Worm (Caenorhabditis elegans) whole organism, L2 larva: Measurements from ENCODE around the gene lec-9.

Experiments used
- C34F6.9 ChIP-seq: fragments of 150-350 bp; optimal IDR thresholded peaks from 2 replicates; lab custom pipeline; 2014; ENCODE audit warnings: missing biosample characterization, missing genetic modification characterization
- F13H6.1 ChIP-seq: sonication (generic microtip); optimal IDR thresholded peaks from 2 replicates; lab custom pipeline; 2016; ENCODE audit warnings: missing genetic modification characterization, missing compliant biosample characterization
- R02D3.7 ChIP-seq: fragments of 150-350 bp; optimal IDR thresholded peaks from 2 replicates; lab custom pipeline; 2014; ENCODE audit warnings: missing biosample characterization, missing genetic modification characterization
- Y55F3AM.14 ChIP-seq: fragments of 200-800 bp; sonication (Bioruptor generic); optimal IDR thresholded peaks from 2 replicates; lab custom pipeline; 2018; ENCODE audit warnings: mild to moderate bottlenecking, missing genetic modification characterization, missing compliant biosample characterization
- ZK546.5 ChIP-seq: sonication (generic microtip); optimal IDR thresholded peaks from 2 replicates; lab custom pipeline; 2017; ENCODE audit warnings: missing biosample characterization, missing genetic modification characterization
- alr-1 ChIP-seq: fragments of 150-350 bp; optimal IDR thresholded peaks from 2 replicates; lab custom pipeline; 2014; ENCODE audit warnings: missing biosample characterization, missing genetic modification characterization
- aly-2 ChIP-seq: fragments of 150-350 bp; optimal IDR thresholded peaks from 2 replicates; lab custom pipeline; 2014; ENCODE audit warnings: missing biosample characterization, missing genetic modification characterization
- ama-1 ChIP-seq: fragments of 150-350 bp; optimal IDR thresholded peaks from 2 replicates; lab custom pipeline; 2018; ENCODE audit warnings: inconsistent platforms
- blmp-1 ChIP-seq: sonication (generic microtip); optimal IDR thresholded peaks from 2 replicates; lab custom pipeline; 2017; ENCODE audit warnings: missing genetic modification characterization, mild to moderate bottlenecking, missing compliant biosample characterization, antibody characterized with exemption, moderate library complexity; ENCODE audit not compliant: insufficient read depth
- ceh-16 ChIP-seq: fragments of 150-350 bp; optimal IDR thresholded peaks from 2 replicates; lab custom pipeline; 2014; ENCODE audit warnings: missing biosample characterization, missing genetic modification characterization
- ceh-82 ChIP-seq: fragments of 150-350 bp; optimal IDR thresholded peaks from 2 replicates; lab custom pipeline; 2014; ENCODE audit warnings: missing biosample characterization, missing genetic modification characterization
- crh-2 ChIP-seq: sonication (generic microtip); optimal IDR thresholded peaks from 2 replicates; lab custom pipeline; 2017; ENCODE audit warnings: missing biosample characterization, missing genetic modification characterization
- dmd-4 ChIP-seq: sonication (generic microtip); optimal IDR thresholded peaks from 2 replicates; lab custom pipeline; 2017; ENCODE audit warnings: missing biosample characterization, missing genetic modification characterization
- egl-27 ChIP-seq: sonication (generic microtip); optimal IDR thresholded peaks from 3 replicates; lab custom pipeline; 2017; ENCODE audit warnings: missing biosample characterization, missing genetic modification reagents, missing genetic modification characterization
- elt-1 ChIP-seq: fragments of 150-350 bp; optimal IDR thresholded peaks from 2 replicates; lab custom pipeline; 2014; ENCODE audit warnings: missing biosample characterization, missing genetic modification characterization
- elt-3 ChIP-seq: sonication (generic microtip); optimal IDR thresholded peaks from 2 replicates; lab custom pipeline; 2017; ENCODE audit warnings: missing biosample characterization, missing genetic modification characterization
- fos-1 ChIP-seq: fragments of 150-350 bp; optimal IDR thresholded peaks from 2 replicates; lab custom pipeline; 2014; ENCODE audit warnings: missing biosample characterization, missing genetic modification characterization
- gmeb-1 ChIP-seq: fragments of 150-350 bp; optimal IDR thresholded peaks from 2 replicates; lab custom pipeline; 2014; ENCODE audit warnings: missing biosample characterization, missing genetic modification characterization
- lin-11 ChIP-seq: fragments of 150-350 bp; sonication (generic microtip); optimal IDR thresholded peaks from 2 replicates; lab custom pipeline; 2014; ENCODE audit warnings: missing biosample characterization, missing genetic modification characterization, inconsistent platforms, mixed read lengths
- lin-13 ChIP-seq: fragments of 150-350 bp; optimal IDR thresholded peaks from 2 replicates; lab custom pipeline; 2014; ENCODE audit warnings: missing biosample characterization, missing genetic modification reagents, missing genetic modification characterization
- lin-39 ChIP-seq: fragments of 150-350 bp; optimal IDR thresholded peaks from 2 replicates; lab custom pipeline; 2014; ENCODE audit warnings: missing biosample characterization, missing genetic modification reagents, missing genetic modification characterization
- lsy-2 ChIP-seq, 2 experiments: fragments of 150-350 bp in 1 of 2; sonication (generic microtip) in 1 of 2; optimal IDR thresholded peaks; 2 replicates each; lab custom pipeline; 2014 to 2017; ENCODE audit warnings: missing biosample characterization in 2 of 2, missing genetic modification characterization in 2 of 2
- mab-5 ChIP-seq: fragments of 150-350 bp; optimal IDR thresholded peaks from 2 replicates; lab custom pipeline; 2014; ENCODE audit warnings: missing biosample characterization, missing genetic modification characterization
- mbf-1 ChIP-seq: sonication (generic microtip); optimal IDR thresholded peaks from 2 replicates; lab custom pipeline; 2017; ENCODE audit warnings: missing biosample characterization, missing genetic modification characterization
- mdl-1 ChIP-seq, 2 experiments: fragments of 150-350 bp in 1 of 2; sonication (generic microtip) in 1 of 2; optimal IDR thresholded peaks; 2 replicates each; lab custom pipeline; 2017; ENCODE audit warnings: missing biosample characterization in 2 of 2, missing genetic modification characterization in 2 of 2
- nhr-10 ChIP-seq: sonication (generic microtip); optimal IDR thresholded peaks from 2 replicates; lab custom pipeline; 2017; ENCODE audit warnings: missing biosample characterization, missing genetic modification characterization
- nhr-11 ChIP-seq: fragments of 150-350 bp; optimal IDR thresholded peaks from 2 replicates; lab custom pipeline; 2014; ENCODE audit warnings: missing biosample characterization, missing genetic modification characterization
- nhr-12 ChIP-seq: fragments of 150-350 bp; optimal IDR thresholded peaks from 2 replicates; lab custom pipeline; 2014; ENCODE audit warnings: missing biosample characterization, missing genetic modification characterization
- nhr-129 ChIP-seq: fragments of 150-350 bp; optimal IDR thresholded peaks from 2 replicates; lab custom pipeline; 2014; ENCODE audit warnings: missing biosample characterization, missing genetic modification characterization
- nhr-21 ChIP-seq: fragments of 150-350 bp; optimal IDR thresholded peaks from 2 replicates; lab custom pipeline; 2014; ENCODE audit warnings: missing biosample characterization, missing genetic modification characterization
- nhr-23 ChIP-seq: fragments of 150-350 bp; optimal IDR thresholded peaks from 2 replicates; lab custom pipeline; 2014; ENCODE audit warnings: missing biosample characterization, missing genetic modification reagents, missing genetic modification characterization
- nhr-237 ChIP-seq: fragments of 150-350 bp; optimal IDR thresholded peaks from 2 replicates; lab custom pipeline; 2014; ENCODE audit warnings: missing biosample characterization, missing genetic modification characterization
- nhr-25 ChIP-seq: fragments of 150-350 bp; sonication (generic microtip); optimal IDR thresholded peaks from 3 replicates; lab custom pipeline; 2014; ENCODE audit warnings: missing biosample characterization, missing genetic modification characterization
- nhr-6 ChIP-seq: fragments of 150-350 bp; optimal IDR thresholded peaks from 2 replicates; lab custom pipeline; 2014; ENCODE audit warnings: missing biosample characterization, missing genetic modification characterization
- nhr-77 ChIP-seq: fragments of 150-350 bp; optimal IDR thresholded peaks from 2 replicates; lab custom pipeline; 2014; ENCODE audit warnings: missing biosample characterization, missing genetic modification characterization
- peb-1 ChIP-seq: fragments of 150-350 bp; optimal IDR thresholded peaks from 2 replicates; lab custom pipeline; 2014; ENCODE audit warnings: missing biosample characterization, missing genetic modification characterization
- sem-4 ChIP-seq: fragments of 150-350 bp; optimal IDR thresholded peaks from 2 replicates; lab custom pipeline; 2014; ENCODE audit warnings: missing biosample characterization, missing genetic modification reagents, missing genetic modification characterization
- skn-1 ChIP-seq: sonication (generic microtip); optimal IDR thresholded peaks from 2 replicates; lab custom pipeline; 2017; ENCODE audit warnings: missing biosample characterization, missing genetic modification characterization
- sma-3 ChIP-seq: sonication (generic microtip); optimal IDR thresholded peaks from 2 replicates; lab custom pipeline; 2016; ENCODE audit warnings: missing genetic modification reagents, missing genetic modification characterization, missing compliant biosample characterization
- sma-9 ChIP-seq, 2 experiments: fragments of 150-350 bp in 1 of 2; sonication (generic microtip) in 1 of 2; optimal IDR thresholded peaks; 2 replicates each; lab custom pipeline; 2014 to 2016; ENCODE audit warnings: missing genetic modification characterization in 2 of 2, mild to moderate bottlenecking in 1 of 2, missing biosample characterization in 1 of 2, missing compliant biosample characterization in 1 of 2, missing genetic modification reagents in 1 of 2, moderate library complexity in 1 of 2
- snpc-4 ChIP-seq: fragments of 150-350 bp; optimal IDR thresholded peaks from 2 replicates; lab custom pipeline; 2014; ENCODE audit warnings: missing biosample characterization, missing genetic modification characterization
- unc-39 ChIP-seq: fragments of 150-350 bp; optimal IDR thresholded peaks from 2 replicates; lab custom pipeline; 2014; ENCODE audit warnings: missing biosample characterization, missing genetic modification characterization
- unc-55 ChIP-seq: fragments of 150-350 bp; sonication (generic microtip); optimal IDR thresholded peaks from 3 replicates; lab custom pipeline; 2014; ENCODE audit warnings: missing biosample characterization, missing genetic modification reagents, missing genetic modification characterization
- unc-62 ChIP-seq: fragments of 150-350 bp; optimal IDR thresholded peaks from 2 replicates; lab custom pipeline; 2014; ENCODE audit warnings: missing biosample characterization, missing genetic modification reagents, missing genetic modification characterization
- zag-1 ChIP-seq: fragments of 150-350 bp; optimal IDR thresholded peaks from 2 replicates; lab custom pipeline; 2014; ENCODE audit warnings: missing biosample characterization, missing genetic modification characterization
- ztf-1 ChIP-seq: fragments of 200-800 bp; sonication (Bioruptor generic); conservative IDR thresholded peaks from 2 replicates; pipeline ENCODE4 v1.3.6; 2022; ENCODE audit warnings: missing genetic modification characterization, missing compliant biosample characterization
- ztf-11 ChIP-seq: sonication (generic microtip); optimal IDR thresholded peaks from 2 replicates; lab custom pipeline; 2017; ENCODE audit warnings: missing biosample characterization, missing genetic modification characterization
- ztf-4 ChIP-seq: fragments of 150-350 bp; optimal IDR thresholded peaks from 2 replicates; lab custom pipeline; 2014; ENCODE audit warnings: missing biosample characterization, missing genetic modification characterization

Gene lec-9

ce11 chrX:17627923-17628322, 27.6 kb downstream of the lec-9 start:
- TF ChIP-seq lin-13: no peak
- no peak for TF ChIP-seq unc-55 (GFP tag; lab: Kevin White, UChicago)
- TF ChIP-seq nhr-25 (tag; lab: Kevin White, UChicago): no peak
- TF ChIP-seq ZK546.5 (tag; lab: Kevin White, UChicago): no peak
- TF ChIP-seq nhr-23 (tag; lab: Kevin White, UChicago): no peak
- TF ChIP-seq elt-1 (tag; lab: Kevin White, UChicago): no peak
- TF ChIP-seq, all 48 proteins: peak for 0

- no peak for TF ChIP-seq nhr-77 (tag; lab: Kevin White, UChicago)
- peak; percentile 65 for TF ChIP-seq zag-1 (tag; lab: Kevin White, UChicago)
- TF ChIP-seq unc-62: no peak
- no peak for TF ChIP-seq nhr-10 (tag; lab: Kevin White, UChicago)
- TF ChIP-seq gmeb-1 (tag; lab: Kevin White, UChicago): no peak
- TF ChIP-seq mdl-1 (tag; optimal IDR thresholded peaks at IDR 0.05; lab: Kevin White, UChicago): peak; percentile 20 to 42
- TF ChIP-seq blmp-1 (tag; lab: Kevin White, UChicago): no peak
- TF ChIP-seq ceh-82 (tag; lab: Kevin White, UChicago): no peak
- no peak for TF ChIP-seq lin-39 (tag; lab: Kevin White, UChicago)
- no peak for TF ChIP-seq elt-3 (tag; lab: Kevin White, UChicago)
- no peak for TF ChIP-seq unc-39 (tag; lab: Kevin White, UChicago)
- peak; percentile 29 for TF ChIP-seq lin-11 (tag; lab: Kevin White, UChicago)
- TF ChIP-seq sem-4 (tag; lab: Kevin White, UChicago): no peak
- no peak for TF ChIP-seq ztf-11
- peak in 1 of 2 experiments; percentile 31 for TF ChIP-seq lsy-2 (tag; optimal IDR thresholded peaks at IDR 0.05; lab: Kevin White, UChicago)
- peak; percentile 15 for TF ChIP-seq crh-2 (tag; lab: Kevin White, UChicago)
- no peak for TF ChIP-seq ama-1 (lab: Kevin White, UChicago)
- TF ChIP-seq mab-5 (tag; lab: Kevin White, UChicago): peak; percentile 51
- TF ChIP-seq aly-2 (tag; lab: Kevin White, UChicago): no peak
- TF ChIP-seq dmd-4: no peak
- peak; percentile 63 for TF ChIP-seq F13H6.1 (tag; lab: Kevin White, UChicago)
- TF ChIP-seq nhr-21 (tag; lab: Kevin White, UChicago): no peak
- TF ChIP-seq alr-1 (tag; lab: Kevin White, UChicago): no peak
- peak; percentile 65 for TF ChIP-seq unc-55 (GFP tag; lab: Kevin White, UChicago)
- no peak for TF ChIP-seq nhr-237 (tag; lab: Kevin White, UChicago)
- no peak for TF ChIP-seq egl-27
- TF ChIP-seq sma-9 (GFP tag; optimal IDR thresholded peaks at IDR 0.05; lab: Kevin White, UChicago): peak; percentile 52
- TF ChIP-seq sma-9 (tag; optimal IDR thresholded peaks at IDR 0.05; lab: Kevin White, UChicago): no peak
- no peak for TF ChIP-seq nhr-12
- no peak for TF ChIP-seq fos-1
- TF ChIP-seq snpc-4 (tag; lab: Kevin White, UChicago): no peak
- no peak for TF ChIP-seq mbf-1 (tag; lab: Kevin White, UChicago)
- peak; percentile 33 for TF ChIP-seq ztf-4
- TF ChIP-seq nhr-23 (tag; lab: Kevin White, UChicago): no peak
- TF ChIP-seq R02D3.7 (tag; lab: Kevin White, UChicago): no peak
- TF ChIP-seq ZK546.5 (tag; lab: Kevin White, UChicago): no peak
- no peak for TF ChIP-seq sma-3 (GFP tag; lab: Kevin White, UChicago)
- no peak for TF ChIP-seq nhr-25 (tag; lab: Kevin White, UChicago)
- no peak for TF ChIP-seq ztf-1 (GFP tag; lab: Robert Waterston, UW)
- TF ChIP-seq skn-1 (tag; lab: Kevin White, UChicago): no peak
- TF ChIP-seq Y55F3AM.14: no peak
- no peak for TF ChIP-seq elt-1 (tag; lab: Kevin White, UChicago)
- no peak for TF ChIP-seq peb-1 (tag; lab: Kevin White, UChicago)
- TF ChIP-seq nhr-6 (tag; lab: Kevin White, UChicago): no peak
- no peak for TF ChIP-seq ceh-16 (tag; lab: Kevin White, UChicago)
- no peak for TF ChIP-seq lin-13
- TF ChIP-seq nhr-11 (tag; lab: Kevin White, UChicago): no peak
- peak; percentile 70 for TF ChIP-seq C34F6.9
- TF ChIP-seq nhr-129 (tag; lab: Kevin White, UChicago): peak; percentile 66
These were observed 28.1 kb downstream of the lec-9 start for ce11 chrX:17628345-17628744.
